Worm (Caenorhabditis elegans): ENCODE results near the gene actl-1.

DNA sequence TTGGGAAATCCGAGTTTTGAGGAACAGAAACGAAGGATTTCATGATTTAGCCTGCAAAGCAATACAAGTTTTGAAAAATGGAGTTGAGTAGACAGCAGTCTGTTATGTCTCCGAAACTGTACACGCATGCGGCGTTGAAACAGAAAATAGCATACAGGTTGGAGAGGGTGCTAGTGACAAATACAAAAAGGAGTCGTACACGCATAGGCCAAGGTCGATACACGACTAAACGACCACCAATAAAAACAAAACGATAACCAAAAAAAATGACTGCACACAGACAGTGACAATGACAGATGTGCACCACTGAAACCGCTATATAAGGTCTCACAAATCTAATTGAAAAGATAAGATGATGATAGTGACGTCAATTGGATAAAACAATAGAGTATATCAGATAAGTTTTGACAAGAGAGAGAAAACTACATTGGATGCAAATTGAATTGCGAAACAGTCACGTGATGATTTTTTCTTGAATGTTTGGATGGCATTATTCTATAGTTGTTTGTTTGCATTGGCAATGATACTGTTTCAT is 50.7 kb downstream of the actl-1 start, which contains the start of gene fah-1:
- TF ChIP-seq dmd-4 (tag; optimal IDR thresholded peaks at IDR 0.05; ENCODE audit: borderline replicate concordance) (no peak), hlh-13 (GFP tag; optimal IDR thresholded peaks at IDR 0.05) (no peak), odd-2 (tag; optimal IDR thresholded peaks at IDR 0.05) (no peak), ets-4 (tag; optimal IDR thresholded peaks at IDR 0.05) (no peak), unc-55 (GFP tag; optimal IDR thresholded peaks at IDR 0.05) (no peak), ceh-24 (tag; optimal IDR thresholded peaks at IDR 0.05) (no peak)

Measured in whole organism, late embryonic.